Fruit fly (Drosophila melanogaster): ENCODE data around the gene CG18764.

Gene CG18764

DNA sequence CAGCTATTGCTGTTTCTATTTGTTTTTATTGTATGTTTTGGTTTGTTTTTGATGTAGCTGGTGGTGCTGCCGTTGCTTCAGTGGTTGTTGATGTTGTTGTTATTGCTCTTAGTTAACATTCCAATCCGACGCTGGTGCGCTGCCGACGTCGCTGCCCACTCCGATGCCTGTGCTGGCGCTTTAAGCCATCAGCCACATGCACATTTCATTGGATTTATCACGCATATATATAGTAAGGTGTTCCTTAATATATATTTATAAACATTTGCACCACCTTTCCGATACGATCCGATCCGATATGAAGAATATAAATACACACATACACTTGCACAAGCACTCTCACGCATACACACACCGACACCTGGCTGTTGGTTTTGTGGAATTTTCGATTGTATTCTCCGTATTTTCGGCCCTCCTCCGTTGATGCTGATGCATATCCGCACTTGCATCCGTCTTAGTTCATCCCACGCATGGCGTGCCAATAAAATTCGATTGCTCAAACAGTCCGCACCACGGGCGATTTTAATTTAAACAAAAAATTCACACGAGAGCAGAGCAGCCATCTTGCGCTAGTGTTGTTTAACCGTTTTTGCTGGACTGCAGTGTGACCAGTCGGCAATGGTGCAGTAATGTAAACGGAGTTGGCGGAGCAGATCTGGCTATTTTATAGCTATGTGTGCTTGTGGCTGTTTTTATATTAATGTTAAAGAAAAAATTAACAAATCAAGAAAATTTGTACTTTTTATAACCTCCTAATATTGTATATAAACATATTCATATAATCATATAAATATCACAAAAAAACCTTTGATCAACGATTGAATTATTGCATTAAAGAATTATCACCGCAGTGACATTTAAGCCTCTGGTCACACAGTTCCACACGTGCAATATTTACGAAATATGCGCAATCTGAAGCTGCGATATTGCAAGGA is 23.7 kb downstream of the CG18764 start, which contains the start of the genes Csk and Elp1 (continued):
- 0 out of 2 replicates have a peak, but pooled peaks have one; percentile 29 for TF ChIP-seq amos (GFP tag; IDR thresholded peaks at IDR 0.05; ENCODE audit: partially characterized antibody)
- TF ChIP-seq GATAe (GFP tag; conservative IDR thresholded peaks at IDR 0.05): no peak
- TF ChIP-seq eve (GFP tag; optimal IDR thresholded peaks at IDR 0.05): peak in 1 of 2 experiments; percentile 50
- TF ChIP-seq CG33557 (GFP tag; optimal IDR thresholded peaks at IDR 0.05): peak; percentile 40
- TF ChIP-seq HHEX (GFP tag; optimal IDR thresholded peaks at IDR 0.05): peak; percentile 26

DNA sequence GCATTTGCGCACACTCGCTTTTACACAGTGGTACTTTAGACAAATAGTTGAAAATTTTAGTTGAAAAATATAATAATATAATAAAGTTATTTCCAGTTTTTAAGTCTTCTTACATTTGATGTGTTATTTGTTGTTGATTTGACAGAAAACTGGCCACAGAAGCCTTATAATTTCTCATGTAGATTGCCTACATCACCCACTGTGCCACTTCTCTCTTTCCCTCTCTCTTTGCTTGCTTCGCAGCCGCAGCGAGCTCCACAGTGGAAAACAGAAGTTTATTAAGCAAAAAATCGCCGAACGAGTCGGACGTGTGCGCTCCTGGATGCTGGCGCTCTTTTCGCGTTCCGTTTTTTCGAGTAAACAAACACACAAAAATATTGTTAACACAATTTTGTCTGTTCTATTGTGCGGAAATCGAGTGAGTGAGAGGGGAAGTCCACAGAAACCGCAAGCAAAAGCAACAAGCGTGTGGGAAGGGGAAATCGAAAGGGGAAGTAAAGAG is 29.2 kb downstream of the CG18764 start, which contains the start of gene CG42327:
TSS of gene CG42327 (plus strand) at position 277 of the 502 bp plus-strand sequence.
- TF ChIP-seq onecut (GFP tag; IDR thresholded peaks at IDR 0.05): peak; percentile 87
- peak in 1 of 3 experiments; percentile 77 for TF ChIP-seq Stat92E (GFP tag; optimal IDR thresholded peaks at IDR 0.05)
- TF ChIP-seq Spps (tag; optimal IDR thresholded peaks at IDR 0.05): peak; percentile 94
- TF ChIP-seq D (optimal IDR thresholded peaks at IDR 0.05): no peak
- peak; percentile 91 for TF ChIP-seq D (GFP tag; optimal IDR thresholded peaks at IDR 0.05)
- TF ChIP-seq Sry-δ (GFP tag; optimal IDR thresholded peaks at IDR 0.05): peak; percentile 1
- TF ChIP-seq salm (tag; optimal IDR thresholded peaks at IDR 0.05): peak; percentile 94
- TF ChIP-seq oc (tag; optimal IDR thresholded peaks at IDR 0.05): peak; percentile 98
- 0 out of 3 replicates have a peak, but pooled peaks have one; percentile 43 for TF ChIP-seq Opbp (GFP tag; IDR thresholded peaks at IDR 0.05; ENCODE audit: partially characterized antibody)
- no peak for TF ChIP-seq hb (GFP tag; IDR thresholded peaks at IDR 0.05; ENCODE audit: partially characterized antibody)
- peak; percentile 93 for TF ChIP-seq CG32532 (GFP tag; IDR thresholded peaks at IDR 0.05)
- peak; percentile 80 for TF ChIP-seq bab2 (GFP tag; optimal IDR thresholded peaks at IDR 0.05)
- peak; percentile 79 for TF ChIP-seq Dad (GFP tag; optimal IDR thresholded peaks at IDR 0.05)
- TF ChIP-seq peb (GFP tag; IDR thresholded peaks at IDR 0.05): peak; percentile 93
- peak; percentile 89 for TF ChIP-seq CG11456 (GFP tag; IDR thresholded peaks at IDR 0.05)
- TF ChIP-seq CG10462 (GFP tag; optimal IDR thresholded peaks at IDR 0.05): peak; percentile 93
- TF ChIP-seq CG10979 (tag; optimal IDR thresholded peaks at IDR 0.05): peak; percentile 96
- TF ChIP-seq CG33557 (GFP tag; optimal IDR thresholded peaks at IDR 0.05): peak; percentile 73
- peak; percentile 68 for TF ChIP-seq fd64A (GFP tag; optimal IDR thresholded peaks at IDR 0.05)
- TF ChIP-seq Tbp (GFP tag; optimal IDR thresholded peaks at IDR 0.05): no peak
- peak; percentile 48 for TF ChIP-seq Dip3 (GFP tag; optimal IDR thresholded peaks at IDR 0.05)
- TF ChIP-seq nom (GFP tag; optimal IDR thresholded peaks at IDR 0.05): peak; percentile 84
- peak; percentile 77 for TF ChIP-seq pnt (GFP tag; optimal IDR thresholded peaks at IDR 0.05)
- peak; percentile 91 for TF ChIP-seq org-1 (GFP tag; optimal IDR thresholded peaks at IDR 0.05)
- TF ChIP-seq bbx (GFP tag; IDR thresholded peaks at IDR 0.05; ENCODE audit: partially characterized antibody): peak; percentile 45
- TF ChIP-seq stwl (tag; optimal IDR thresholded peaks at IDR 0.05): peak; percentile 38
- TF ChIP-seq CG2875 (GFP tag; optimal IDR thresholded peaks at IDR 0.05): peak; percentile 98
- TF ChIP-seq sd (tag; optimal IDR thresholded peaks at IDR 0.05): peak; percentile 73
- peak; percentile 94 for TF ChIP-seq bcd (GFP tag; optimal IDR thresholded peaks at IDR 0.05)
- TF ChIP-seq CG10267 (tag; optimal IDR thresholded peaks at IDR 0.05): peak; percentile 90
- peak; percentile 83 for TF ChIP-seq Bdp1 (GFP tag; optimal IDR thresholded peaks at IDR 0.05)
- peak; percentile 73 to 89 for TF ChIP-seq chif (GFP tag; optimal IDR thresholded peaks at IDR 0.05)
- TF ChIP-seq CG9932 (GFP tag; IDR thresholded peaks at IDR 0.05): peak; percentile 80
- no peak for TF ChIP-seq h (optimal IDR thresholded peaks at IDR 0.05)
- TF ChIP-seq CG14050 (GFP tag; IDR thresholded peaks at IDR 0.05): peak; percentile 94
- no peak for TF ChIP-seq lov (optimal IDR thresholded peaks at IDR 0.05)
- TF ChIP-seq lov (GFP tag; IDR thresholded peaks at IDR 0.05): peak; percentile 96
- TF ChIP-seq CG34376 (GFP tag; optimal IDR thresholded peaks at IDR 0.05): peak; percentile 77
- peak; percentile 92 for TF ChIP-seq CG1602 (GFP tag; optimal IDR thresholded peaks at IDR 0.05)
- peak; percentile 32; the same call in 1 of the 2 replicates for TF ChIP-seq amos (GFP tag; IDR thresholded peaks at IDR 0.05; ENCODE audit: partially characterized antibody)
- peak; percentile 98 for TF ChIP-seq row (GFP tag; IDR thresholded peaks at IDR 0.05)
- peak; percentile 94 for TF ChIP-seq B-H1 (GFP tag; IDR thresholded peaks at IDR 0.05)
- TF ChIP-seq CHES-1-like (GFP tag; optimal IDR thresholded peaks at IDR 0.05): peak; percentile 77
